Worm (Caenorhabditis elegans) whole organism, L1 larva: ENCODE measurements around the gene T05D4.5.

Source experiments
- Y116A8C.19 ChIP-seq: sonication (generic microtip); optimal IDR thresholded peaks from 2 replicates; lab custom pipeline; 2016; ENCODE audit warnings: missing compliant biosample characterization, missing genetic modification characterization, borderline replicate concordance
- aha-1 ChIP-seq: fragments of 150-350 bp; optimal IDR thresholded peaks from 2 replicates; lab custom pipeline; 2014; ENCODE audit warnings: missing biosample characterization, missing genetic modification characterization
- alr-1 ChIP-seq: fragments of 200-800 bp; sonication (Bioruptor generic); optimal IDR thresholded peaks from 2 replicates; lab custom pipeline; 2018; ENCODE audit warnings: borderline replicate concordance, mild to moderate bottlenecking, missing genetic modification characterization, missing compliant biosample characterization
- dpl-1 ChIP-seq, 3 experiments: fragments of 150-350 bp in 2 of 3; sonication (generic microtip) in 1 of 3; optimal IDR thresholded peaks; 2 replicates each; lab custom pipeline; 2014 to 2017; ENCODE audit warnings: missing biosample characterization in 3 of 3, missing genetic modification characterization in 3 of 3, missing genetic modification reagents in 3 of 3
- efl-1 ChIP-seq, 4 experiments: fragments of 150-350 bp; optimal IDR thresholded peaks in 3 of 4; peaks in 1 of 4; 1 replicate in 1 of 4; 2 replicates in 3 of 4; lab custom pipeline; 2014; ENCODE audit warnings: missing biosample characterization in 2 of 4, missing genetic modification characterization in 2 of 4, missing genetic modification reagents in 2 of 4
- egl-27 ChIP-seq, 2 experiments: fragments of 150-350 bp in 1 of 2; sonication (generic microtip); optimal IDR thresholded peaks; 3 replicates each; lab custom pipeline; 2017 to 2018; ENCODE audit warnings: missing biosample characterization in 2 of 2, missing genetic modification characterization in 2 of 2, missing genetic modification reagents in 2 of 2
- elt-2 ChIP-seq: sonication (generic microtip); optimal IDR thresholded peaks from 2 replicates; lab custom pipeline; 2016; ENCODE audit warnings: missing genetic modification characterization, mild to moderate bottlenecking, inconsistent platforms, missing compliant biosample characterization, missing genetic modification reagents
- elt-3 ChIP-seq, 6 experiments: fragments of 150-350 bp in 1 of 6; sonication (generic microtip); optimal IDR thresholded peaks; 2 replicates each; lab custom pipeline; 2017 to 2018; ENCODE audit warnings: missing biosample characterization in 6 of 6, missing genetic modification characterization in 6 of 6, inconsistent platforms in 1 of 6
- ets-5 ChIP-seq: fragments of 200-800 bp; sonication (Bioruptor generic); IDR thresholded peaks from 2 replicates; pipeline ENCODE4 v1.3.6; 2022; ENCODE audit warnings: missing genetic modification characterization, missing compliant biosample characterization
- fkh-8 ChIP-seq: sonication (generic microtip); optimal IDR thresholded peaks from 2 replicates; lab custom pipeline; 2016; ENCODE audit warnings: mild to moderate bottlenecking, missing genetic modification characterization, missing compliant biosample characterization
- grh-1 ChIP-seq: fragments of 200-800 bp; sonication (Bioruptor generic); IDR thresholded peaks from 2 replicates; pipeline ENCODE4 v1.3.6; 2022; ENCODE audit warnings: missing genetic modification reagents, missing genetic modification characterization, missing compliant biosample characterization
- isw-1 ChIP-seq: fragments of 200-800 bp; sonication (Bioruptor generic); IDR thresholded peaks from 2 replicates; pipeline ENCODE4 v1.3.6; 2022; ENCODE audit warnings: missing genetic modification characterization, missing compliant biosample characterization
- lin-14 ChIP-seq: fragments of 200-800 bp; sonication (Bioruptor generic); optimal IDR thresholded peaks from 2 replicates; lab custom pipeline; 2018; ENCODE audit warnings: mild to moderate bottlenecking, missing genetic modification characterization, moderate library complexity, missing compliant biosample characterization
- lin-35 ChIP-seq, 2 experiments: fragments of 150-350 bp; optimal IDR thresholded peaks; 2 replicates each; lab custom pipeline; 2014; ENCODE audit warnings: missing biosample characterization in 2 of 2, missing genetic modification characterization in 2 of 2, missing genetic modification reagents in 2 of 2
- lir-3 ChIP-seq: sonication (generic microtip); optimal IDR thresholded peaks from 2 replicates; lab custom pipeline; 2016; ENCODE audit warnings: mild to moderate bottlenecking, missing genetic modification characterization, moderate library complexity, missing compliant biosample characterization; ENCODE audit not compliant: poor library complexity
- mab-9 ChIP-seq: fragments of 200-800 bp; sonication (Bioruptor generic); IDR thresholded peaks from 2 replicates; pipeline ENCODE4 v1.3.6; 2022; ENCODE audit warnings: missing genetic modification reagents, missing genetic modification characterization, missing compliant biosample characterization
- mep-1 ChIP-seq: fragments of 150-350 bp; optimal IDR thresholded peaks from 2 replicates; lab custom pipeline; 2014; ENCODE audit warnings: missing biosample characterization, missing genetic modification characterization
- nhr-11 ChIP-seq: fragments of 150-350 bp; optimal IDR thresholded peaks from 2 replicates; lab custom pipeline; 2014; ENCODE audit warnings: missing biosample characterization, missing genetic modification characterization
- nhr-12 ChIP-seq: sonication (generic microtip); optimal IDR thresholded peaks from 2 replicates; lab custom pipeline; 2017; ENCODE audit warnings: missing biosample characterization, missing genetic modification characterization
- nhr-237 ChIP-seq: fragments of 150-350 bp; optimal IDR thresholded peaks from 2 replicates; lab custom pipeline; 2014; ENCODE audit warnings: missing biosample characterization, missing genetic modification characterization
- nhr-47 ChIP-seq: sonication (generic microtip); optimal IDR thresholded peaks from 2 replicates; lab custom pipeline; 2016; ENCODE audit warnings: mild to moderate bottlenecking, missing genetic modification characterization, moderate library complexity, missing compliant biosample characterization
- nhr-71 ChIP-seq: sonication (generic microtip); optimal IDR thresholded peaks from 2 replicates; lab custom pipeline; 2016; ENCODE audit warnings: mild to moderate bottlenecking, missing genetic modification characterization, moderate library complexity, missing compliant biosample characterization
- nhr-76 ChIP-seq: sonication (generic microtip); optimal IDR thresholded peaks from 2 replicates; lab custom pipeline; 2017; ENCODE audit warnings: missing biosample characterization, missing genetic modification characterization
- nhr-85 ChIP-seq: sonication (generic microtip); peaks from one replicate; lab custom pipeline; 2016; ENCODE audit warnings: missing genetic modification characterization, inconsistent platforms, missing compliant biosample characterization
- nhr-90 ChIP-seq: sonication (generic microtip); optimal IDR thresholded peaks from 2 replicates; lab custom pipeline; 2016; ENCODE audit warnings: mild to moderate bottlenecking, missing genetic modification characterization, missing compliant biosample characterization; ENCODE audit not compliant: poor library complexity
- pag-3 ChIP-seq: sonication (generic microtip); optimal IDR thresholded peaks from 2 replicates; lab custom pipeline; 2017; ENCODE audit warnings: missing genetic modification characterization, mild to moderate bottlenecking, missing compliant biosample characterization, antibody characterized with exemption, borderline replicate concordance; ENCODE audit not compliant: insufficient read depth
- snpc-4 ChIP-seq: fragments of 150-350 bp; optimal IDR thresholded peaks from 2 replicates; lab custom pipeline; 2014; ENCODE audit warnings: missing biosample characterization, missing genetic modification characterization
- snu-23 ChIP-seq: sonication (generic microtip); optimal IDR thresholded peaks from 2 replicates; lab custom pipeline; 2016; ENCODE audit warnings: missing genetic modification characterization, missing compliant biosample characterization
- sptf-1 ChIP-seq: fragments of 150-350 bp; optimal IDR thresholded peaks from 2 replicates; lab custom pipeline; 2014; ENCODE audit warnings: missing biosample characterization, missing genetic modification characterization
- tbx-2 ChIP-seq: sonication (generic microtip); optimal IDR thresholded peaks from 2 replicates; lab custom pipeline; 2016; ENCODE audit warnings: missing genetic modification characterization, missing compliant biosample characterization
- unc-86 ChIP-seq: sonication (generic microtip); optimal IDR thresholded peaks from 2 replicates; lab custom pipeline; 2016; ENCODE audit warnings: missing genetic modification characterization, missing compliant biosample characterization
- unc-98 ChIP-seq: fragments of 200-800 bp; sonication (Bioruptor generic); IDR thresholded peaks from 2 replicates; pipeline ENCODE4 v1.3.6; 2022; ENCODE audit warnings: missing genetic modification characterization, missing compliant biosample characterization
- xbp-1 ChIP-seq: sonication (generic microtip); optimal IDR thresholded peaks from 2 replicates; lab custom pipeline; 2016; ENCODE audit warnings: missing genetic modification characterization, missing compliant biosample characterization
- ztf-11 ChIP-seq, 2 experiments: sonication (generic microtip); optimal IDR thresholded peaks; 2 replicates each; lab custom pipeline; 2016 to 2017; ENCODE audit warnings: missing genetic modification characterization in 2 of 2, missing biosample characterization in 1 of 2, missing compliant biosample characterization in 1 of 2
- ztf-4 ChIP-seq: fragments of 150-350 bp; optimal IDR thresholded peaks from 2 replicates; lab custom pipeline; 2014; ENCODE audit warnings: missing biosample characterization, missing genetic modification characterization

Gene T05D4.5

DNA sequence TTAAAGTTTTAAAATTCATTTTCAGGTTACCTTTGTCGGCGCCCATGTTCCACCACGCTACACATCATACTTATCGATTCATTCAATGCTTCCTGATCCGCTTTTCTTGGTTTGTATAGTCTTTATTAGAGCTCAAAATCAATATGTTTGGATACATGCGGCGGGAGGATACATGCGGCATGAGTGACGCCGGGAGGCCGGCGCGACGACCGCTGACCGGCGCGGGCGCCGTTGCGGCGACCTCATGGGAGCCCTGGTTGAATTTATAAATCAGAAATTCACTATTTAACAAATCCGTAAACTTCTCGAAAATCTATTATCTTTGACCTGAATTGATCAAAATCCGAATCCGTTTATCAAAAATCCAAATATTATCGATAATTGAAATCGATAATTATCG, 1.1 kb downstream of the T05D4.5 start:
- TF ChIP-seq ztf-4 (tag; lab: Kevin White, UChicago): no peak
- no peak for TF ChIP-seq nhr-11
- no peak for TF ChIP-seq snpc-4
- TF ChIP-seq Y116A8C.19 (tag; lab: Kevin White, UChicago): no peak
- TF ChIP-seq nhr-76 (tag; lab: Kevin White, UChicago): no peak
- TF ChIP-seq mep-1 (tag; lab: Kevin White, UChicago): no peak
- no peak for TF ChIP-seq aha-1 (tag; lab: Kevin White, UChicago)
- TF ChIP-seq tbx-2 (tag; lab: Kevin White, UChicago): no peak
- no peak for TF ChIP-seq elt-3 (tag; optimal IDR thresholded peaks at IDR 0.05; lab: Kevin White, UChicago)
- TF ChIP-seq pag-3: no peak
- no peak for TF ChIP-seq ets-5 (GFP tag; lab: Robert Waterston, UW)
- no peak for TF ChIP-seq elt-2 (tag; lab: Kevin White, UChicago)
- TF ChIP-seq nhr-71 (tag; lab: Kevin White, UChicago): no peak
- no peak for TF ChIP-seq xbp-1
- no peak for TF ChIP-seq ztf-11 (tag; optimal IDR thresholded peaks at IDR 0.05; lab: Kevin White, UChicago)
- TF ChIP-seq nhr-237 (tag; lab: Kevin White, UChicago): no peak
- no peak for TF ChIP-seq efl-1 (optimal IDR thresholded peaks at IDR 0.05; lab: Kevin White, UChicago)
- TF ChIP-seq efl-1 (GFP tag; optimal IDR thresholded peaks at IDR 0.05 in 1 of 2; lab: Kevin White, UChicago): no peak

- TF ChIP-seq grh-1 (GFP tag; lab: Robert Waterston, UW) (peak; percentile 18; the same call in 1 of the 2 replicates), mab-9 (0 out of 2 replicates have a peak, but pooled peaks have one; percentile 36), ets-5 (GFP tag; lab: Robert Waterston, UW) (0 out of 2 replicates have a peak, but pooled peaks have one; percentile 76)
Observed at ce11 chrIII:13585136-13585535, 4.5 kb downstream of the T05D4.5 start.

DNA sequence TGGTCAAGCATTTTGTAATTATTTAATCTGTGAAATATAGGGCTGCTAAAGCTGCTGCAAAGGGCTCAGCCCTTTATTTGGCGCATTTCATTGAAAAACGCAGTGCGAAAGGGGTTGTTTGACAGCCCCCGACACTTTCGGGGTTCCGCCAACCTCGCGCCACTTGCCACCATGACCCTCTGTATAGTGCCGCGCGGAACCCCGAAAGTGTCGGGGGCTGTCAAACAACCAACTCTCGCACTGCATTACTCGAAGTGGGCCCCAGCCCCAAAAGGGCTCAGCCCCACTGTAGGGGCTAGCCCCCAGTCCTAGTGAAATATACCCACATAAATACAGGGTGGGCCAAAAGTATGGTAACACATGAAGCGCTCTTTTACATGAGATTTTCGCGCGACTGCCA, 19.6 kb downstream of the T05D4.5 start:
- TF ChIP-seq nhr-47 (no peak), nhr-85 (no peak), fkh-8 (tag; lab: Kevin White, UChicago) (no peak), lin-14 (GFP tag; lab: Kevin White, UChicago) (no peak), egl-27 (tag; optimal IDR thresholded peaks at IDR 0.05; lab: Kevin White, UChicago) (no peak), snu-23 (GFP tag; lab: Kevin White, UChicago) (no peak), unc-86 (tag; lab: Kevin White, UChicago) (no peak), unc-98 (GFP tag; lab: Robert Waterston, UW) (no peak), Y116A8C.19 (tag; lab: Kevin White, UChicago) (no peak), lir-3 (tag; lab: Kevin White, UChicago) (no peak), lin-35 (GFP tag; optimal IDR thresholded peaks at IDR 0.05; lab: Kevin White, UChicago) (no peak), pag-3 (no peak), nhr-90 (tag; lab: Kevin White, UChicago) (no peak), alr-1 (no peak), tbx-2 (tag; lab: Kevin White, UChicago) (no peak), isw-1 (no peak), nhr-12 (tag; lab: Kevin White, UChicago) (no peak), sptf-1 (tag; lab: Kevin White, UChicago) (no peak), dpl-1 (GFP tag; optimal IDR thresholded peaks at IDR 0.05; lab: Kevin White, UChicago) (no peak)

DNA sequence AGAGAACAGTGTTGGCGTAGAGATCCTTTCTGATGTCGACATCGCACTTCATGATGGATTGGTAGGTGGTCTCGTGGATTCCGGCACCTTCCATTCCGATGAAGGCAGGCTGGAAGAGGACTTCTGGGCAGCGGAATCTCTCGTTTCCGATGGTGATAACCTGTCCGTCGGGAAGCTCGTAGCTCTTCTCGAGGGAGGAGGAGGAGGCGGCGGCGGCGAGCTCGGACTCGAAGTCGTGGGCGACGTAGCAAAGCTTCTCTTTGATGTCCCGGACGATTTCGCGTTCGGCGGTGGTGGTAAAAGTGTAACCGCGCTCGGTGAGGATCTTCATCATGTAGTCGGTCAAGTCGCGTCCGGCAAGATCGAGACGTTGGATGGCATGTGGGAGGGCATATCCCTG, 24.2 kb downstream of the T05D4.5 start:
- TF ChIP-seq mab-9: no peak
- no peak for TF ChIP-seq efl-1 (optimal IDR thresholded peaks at IDR 0.05; lab: Kevin White, UChicago)
- peak in 1 of 2 experiments; percentile 21 for TF ChIP-seq efl-1 (GFP tag; optimal IDR thresholded peaks at IDR 0.05 in 1 of 2; lab: Kevin White, UChicago)
